Fruit fly (Drosophila melanogaster): ENCODE results near the gene CG7714.

Gene CG7714

DNA sequence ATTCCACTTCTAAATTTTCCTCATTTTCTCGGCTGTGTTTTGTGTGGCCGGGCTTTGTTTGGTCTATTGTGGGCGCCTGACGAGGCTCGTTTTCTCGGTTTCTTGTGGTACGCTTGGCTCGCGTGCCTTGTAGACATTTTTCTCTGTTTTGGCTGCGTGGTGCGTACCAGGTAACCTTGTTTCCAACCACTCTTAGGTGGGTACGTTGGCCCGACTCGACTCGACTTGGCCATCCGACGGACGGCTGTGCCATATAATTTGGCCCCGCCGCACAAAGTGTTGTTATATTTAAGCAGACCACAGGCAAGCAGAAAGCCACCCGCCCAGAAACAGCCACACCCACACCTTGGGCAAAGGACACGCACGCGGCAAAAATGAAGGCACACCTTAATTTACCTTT, 22.7 kb downstream of the CG7714 start:
- TF ChIP-seq insv (optimal IDR thresholded peaks at IDR 0.05) = no peak
- TF ChIP-seq Sin3A (optimal IDR thresholded peaks at IDR 0.05) = no peak
- no peak for TF ChIP-seq Myc (optimal IDR thresholded peaks at IDR 0.05)
- TF ChIP-seq h (optimal IDR thresholded peaks at IDR 0.05) = no peak
- TF ChIP-seq ttk (optimal IDR thresholded peaks at IDR 0.05) = no peak
- no peak for TF ChIP-seq psq (optimal IDR thresholded peaks at IDR 0.05)

DNA sequence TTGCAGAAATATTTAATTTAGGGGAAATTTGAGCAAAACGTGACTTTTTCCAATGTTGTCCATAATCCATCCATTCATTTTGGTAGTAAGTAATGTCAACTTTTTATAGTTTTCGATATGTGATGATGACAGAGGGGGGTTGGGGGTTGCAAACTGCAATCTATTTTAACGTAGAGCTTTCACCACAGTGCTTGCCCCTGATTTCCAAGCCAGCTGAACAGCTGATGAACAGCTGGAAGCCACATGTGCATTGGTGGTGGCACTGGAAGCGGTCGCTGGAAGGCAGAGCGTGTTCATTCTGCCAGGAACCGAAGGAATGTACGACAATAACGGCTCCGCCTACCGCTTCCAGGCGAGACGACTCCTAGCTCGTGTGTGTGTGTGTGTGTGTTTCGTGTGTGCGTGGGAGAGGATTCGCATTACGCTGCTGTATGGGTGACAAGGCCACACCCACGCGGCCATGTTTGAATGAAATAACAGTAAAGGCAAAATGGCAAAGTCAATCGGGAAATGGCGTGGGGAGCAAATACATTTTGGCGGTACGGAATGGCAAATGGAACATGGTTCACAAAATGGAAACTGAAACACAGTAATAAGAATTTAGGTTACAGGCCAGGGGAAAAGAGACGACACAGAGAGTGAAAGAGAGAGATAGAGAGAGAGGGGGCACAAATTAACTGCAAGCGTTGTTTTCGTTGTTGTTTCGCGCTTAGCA, 27.2 kb downstream of the CG7714 start:
- TF ChIP-seq ttk (optimal IDR thresholded peaks at IDR 0.05) = no peak
- TF ChIP-seq psq (optimal IDR thresholded peaks at IDR 0.05) = no peak
- no peak for TF ChIP-seq insv (optimal IDR thresholded peaks at IDR 0.05)
- TF ChIP-seq Sin3A (optimal IDR thresholded peaks at IDR 0.05) = no peak
- no peak for TF ChIP-seq h (optimal IDR thresholded peaks at IDR 0.05)
- TF ChIP-seq Myc (optimal IDR thresholded peaks at IDR 0.05) = no peak

DNA sequence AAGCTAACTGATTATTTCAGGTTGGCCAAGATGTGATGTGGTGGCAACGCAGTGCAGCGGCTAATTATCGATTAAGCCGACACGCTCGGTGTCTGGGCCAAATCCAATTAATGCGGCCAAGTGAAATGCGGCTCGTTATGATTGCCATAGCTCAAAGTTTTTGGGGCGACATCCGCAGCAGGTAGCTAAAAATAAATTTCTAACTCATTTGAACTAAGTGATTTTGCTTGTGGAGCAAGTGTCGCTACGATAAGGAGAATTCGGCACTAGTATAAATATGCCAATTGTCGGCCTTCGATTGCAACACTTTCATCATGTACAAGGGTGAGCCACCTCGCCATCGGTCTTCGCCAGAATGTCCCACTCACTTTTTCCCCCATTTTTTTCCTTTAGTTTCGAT, 31.3 kb downstream of the CG7714 start, which contains the start of gene CG34282:
TSS of gene CG34282 (plus strand) at position 301 of the 400 bp plus-strand sequence.
- TF ChIP-seq Myc (optimal IDR thresholded peaks at IDR 0.05) = no peak

DNA sequence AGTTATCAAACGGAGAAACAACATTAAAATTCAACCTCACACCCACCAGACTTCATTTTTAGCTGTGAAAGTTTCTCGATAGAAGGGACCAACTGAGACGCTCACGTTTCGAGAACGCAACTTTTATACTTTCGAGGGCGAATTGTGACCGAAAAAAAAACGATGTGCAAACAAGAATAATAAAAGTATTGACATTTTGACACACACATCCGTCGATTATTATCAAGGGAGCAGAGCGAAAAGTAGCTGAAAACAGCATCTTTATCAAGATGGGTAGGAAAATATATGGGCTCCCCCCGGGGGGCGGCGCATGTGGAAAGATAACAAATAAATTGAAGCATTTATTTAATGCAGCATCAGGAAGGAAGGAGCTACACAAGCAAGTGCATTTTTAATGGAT, 32.6 kb downstream of the CG7714 start, which contains the start of gene CG14300:
TSS of gene CG14300 (minus strand) at position 101 of the 400 bp plus-strand sequence.
- TF ChIP-seq insv (optimal IDR thresholded peaks at IDR 0.05) = no peak

DNA sequence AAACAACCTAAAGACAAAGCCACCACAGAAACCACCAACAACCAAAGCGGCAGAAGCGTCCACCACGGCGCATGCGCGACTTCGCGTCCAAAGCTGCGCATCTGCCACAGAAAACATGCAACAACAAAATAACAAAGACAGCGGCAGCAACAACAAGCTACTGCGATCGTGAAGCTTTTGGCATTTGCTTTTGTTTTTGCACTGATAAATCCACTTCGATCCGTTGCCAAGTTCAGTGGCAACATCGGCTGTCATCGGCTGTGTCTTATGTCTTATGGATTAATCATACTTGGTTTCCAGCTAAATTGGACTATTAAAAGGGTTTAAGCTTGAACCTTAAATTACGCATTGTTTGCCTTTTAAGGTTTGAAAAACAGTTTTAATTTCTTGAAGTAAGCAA, 33.6 kb downstream of the CG7714 start, which contains the start of gene Muc91C:
TSS of gene Muc91C (minus strand) at position 101 of the 400 bp plus-strand sequence.
- no peak for TF ChIP-seq insv (optimal IDR thresholded peaks at IDR 0.05)
- TF ChIP-seq Sin3A (optimal IDR thresholded peaks at IDR 0.05) = no peak
- no peak for TF ChIP-seq h (optimal IDR thresholded peaks at IDR 0.05)
- TF ChIP-seq ttk (optimal IDR thresholded peaks at IDR 0.05) = no peak
- no peak for TF ChIP-seq Myc (optimal IDR thresholded peaks at IDR 0.05)
- no peak for TF ChIP-seq psq (optimal IDR thresholded peaks at IDR 0.05)

DNA sequence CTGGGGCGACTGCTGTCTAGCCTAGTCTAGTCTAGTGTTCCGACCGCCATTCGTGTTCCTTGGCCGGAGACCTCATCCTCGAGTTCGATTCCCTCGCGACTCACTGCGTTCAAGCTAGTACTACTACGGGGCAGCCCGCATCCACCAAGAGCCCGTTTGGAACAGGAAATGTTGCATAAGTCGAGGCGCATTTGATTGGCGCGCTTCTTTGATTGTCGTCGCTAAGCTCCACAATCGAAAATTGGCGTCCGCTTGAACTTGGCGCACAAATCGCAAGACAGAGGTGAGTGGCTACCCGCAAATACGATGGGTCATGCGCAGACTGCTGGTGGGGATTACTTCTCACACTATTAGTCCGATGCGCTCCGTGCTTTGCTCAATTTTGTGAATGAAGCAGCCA, 45.2 kb downstream of the CG7714 start:
- no peak for TF ChIP-seq h (optimal IDR thresholded peaks at IDR 0.05)
- no peak for TF ChIP-seq insv (optimal IDR thresholded peaks at IDR 0.05)
- no peak for TF ChIP-seq Myc (optimal IDR thresholded peaks at IDR 0.05)
- no peak for TF ChIP-seq psq (optimal IDR thresholded peaks at IDR 0.05)
- no peak for TF ChIP-seq ttk (optimal IDR thresholded peaks at IDR 0.05)
- TF ChIP-seq Sin3A (optimal IDR thresholded peaks at IDR 0.05) = no peak

DNA sequence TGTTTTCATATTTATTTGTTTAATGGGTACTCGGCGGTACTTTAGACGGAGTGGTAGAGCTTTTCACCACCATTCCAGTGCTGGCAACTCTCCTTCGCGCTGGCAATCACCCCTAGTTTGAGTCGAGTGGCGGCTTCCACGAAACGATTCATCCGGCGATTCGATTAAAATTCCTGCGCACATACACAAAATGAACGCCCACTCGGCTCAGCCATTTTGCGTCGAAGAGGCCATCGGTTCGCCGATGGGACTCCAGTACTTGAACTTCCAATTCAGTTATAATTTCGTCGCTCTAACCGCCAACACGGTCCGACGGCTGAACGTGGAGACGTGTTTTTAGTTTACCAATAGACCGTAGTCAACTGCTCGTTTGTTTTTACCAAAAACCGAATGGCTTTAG, 45.9 kb downstream of the CG7714 start, which contains the start of the genes CG46318 and ChT:
TSS of gene CG46318 (plus strand) at position 273 of the 400 bp plus-strand sequence.
TSS of gene ChT (plus strand) at position 273 of the 400 bp plus-strand sequence.
- no peak for TF ChIP-seq h (optimal IDR thresholded peaks at IDR 0.05)
- no peak for TF ChIP-seq ttk (optimal IDR thresholded peaks at IDR 0.05)
- no peak for TF ChIP-seq insv (optimal IDR thresholded peaks at IDR 0.05)
- TF ChIP-seq Sin3A (optimal IDR thresholded peaks at IDR 0.05) = no peak
- TF ChIP-seq psq (optimal IDR thresholded peaks at IDR 0.05) = no peak
- TF ChIP-seq Myc (optimal IDR thresholded peaks at IDR 0.05) = no peak

DNA sequence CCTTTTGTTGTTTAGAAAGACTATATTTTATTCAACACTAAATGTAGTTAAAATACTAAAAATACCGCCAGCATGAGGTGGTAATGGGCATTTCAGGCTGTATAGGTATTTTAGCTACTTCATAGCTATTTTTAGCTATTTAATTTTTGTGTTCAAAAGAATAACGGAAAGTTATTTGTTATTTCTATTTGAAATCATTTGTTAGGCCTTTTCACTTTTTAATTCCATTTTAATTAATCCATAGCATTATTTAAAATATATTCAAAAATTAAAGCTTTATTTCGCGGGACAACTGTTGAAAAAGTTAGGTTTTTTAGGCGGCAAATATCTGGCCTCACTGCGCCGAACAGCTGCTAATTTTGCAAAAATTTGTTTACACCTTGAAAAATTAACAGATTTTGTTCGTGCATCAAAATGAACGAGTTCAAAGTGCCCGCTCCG, 48.7 kb downstream of the CG7714 start, which contains the start of the genes dind and CG7706:
TSS of gene dind (minus strand) at position 40 of the 441 bp plus-strand sequence.
TSS of gene CG7706 (plus strand) at position 319 of the 441 bp plus-strand sequence.
- TF ChIP-seq h (optimal IDR thresholded peaks at IDR 0.05) = no peak
- TF ChIP-seq insv (optimal IDR thresholded peaks at IDR 0.05) = no peak
- no peak for TF ChIP-seq ttk (optimal IDR thresholded peaks at IDR 0.05)
- no peak for TF ChIP-seq Sin3A (optimal IDR thresholded peaks at IDR 0.05)
- no peak for TF ChIP-seq psq (optimal IDR thresholded peaks at IDR 0.05)
- TF ChIP-seq Myc (optimal IDR thresholded peaks at IDR 0.05) = no peak

Data from Kc167 (cell line).